Worm (Caenorhabditis elegans) whole organism, L4/young adult: ENCODE data around the gene mif-4.
"Not testable (repeated sequence)": the region's sequence is repeated elsewhere in the genome, so short reads cannot be mapped to it uniquely, and the experiment has no call there.

Experiments
- W03F9.2 ChIP-seq: fragments of 150-350 bp; optimal IDR thresholded peaks from 2 replicates; lab custom pipeline; 2014; ENCODE audit warnings: missing biosample characterization, missing genetic modification characterization
- dao-5 ChIP-seq: sonication (generic microtip); optimal IDR thresholded peaks from 2 replicates; lab custom pipeline; 2016; ENCODE audit warnings: missing genotype, missing genetic modification characterization, moderate library complexity, missing compliant biosample characterization
- him-1 ChIP-seq: sonication (generic microtip); optimal IDR thresholded peaks from 2 replicates; lab custom pipeline; 2016; ENCODE audit warnings: missing genotype, missing genetic modification reagents, missing genetic modification characterization, missing compliant biosample characterization

Gene mif-4

ce11 chrIV:6317357-6317756, 18.4 kb downstream of the mif-4 start, which contains the start of gene Y73B6BL.12:
Gene Y73B6BL.12, minus strand, starts transcription at chrIV:6317457.
- TF ChIP-seq dao-5 (tag; lab: Kevin White, UChicago); him-1 (tag; lab: Kevin White, UChicago); W03F9.2: not testable (repeated sequence)

- TF ChIP-seq dao-5 (tag; lab: Kevin White, UChicago) (no peak), him-1 (tag; lab: Kevin White, UChicago) (no peak), W03F9.2 (no peak)
Observed at ce11 chrIV:6307439-6307838, 28.4 kb downstream of the mif-4 start, which contains the start of gene csp-2. Gene csp-2, plus strand, starts transcription at chrIV:6307739.

ce11 chrIV:6303642-6304041, 32.2 kb downstream of the mif-4 start, which contains the start of gene srv-25:
Gene srv-25, minus strand, starts transcription at chrIV:6303742.
- no peak for TF ChIP-seq W03F9.2
- TF ChIP-seq him-1 (tag; lab: Kevin White, UChicago): no peak
- TF ChIP-seq dao-5 (tag; lab: Kevin White, UChicago): no peak

DNA sequence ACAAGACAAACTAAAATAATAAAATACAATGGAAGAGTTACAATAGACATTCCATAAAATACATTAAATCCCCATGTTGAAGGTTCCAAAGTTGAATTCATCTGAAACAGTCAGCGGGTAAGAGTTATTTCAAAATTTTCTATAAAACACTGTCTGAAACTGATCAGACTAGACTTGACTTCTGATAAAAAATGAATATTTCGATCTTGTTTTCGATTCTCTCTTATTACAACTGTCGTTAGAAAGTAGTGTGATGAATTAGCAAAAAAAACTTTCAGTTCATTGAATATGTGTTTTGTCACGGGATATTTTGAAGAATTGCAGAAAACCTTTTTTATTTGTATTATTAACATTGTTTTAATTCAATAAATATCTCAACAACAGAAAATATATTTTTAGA, 34.0 kb downstream of the mif-4 start, which contains the start of gene srv-26:
Gene srv-26 (minus strand): TSS at position 101 of the 400 bp plus-strand sequence.
- TF ChIP-seq dao-5 (tag; lab: Kevin White, UChicago) (no peak), W03F9.2 (no peak), him-1 (tag; lab: Kevin White, UChicago) (no peak)

- TF ChIP-seq him-1 (tag; lab: Kevin White, UChicago) (no peak), W03F9.2 (no peak), dao-5 (tag; lab: Kevin White, UChicago) (no peak)
Observed at ce11 chrIV:6299523-6299922, 36.3 kb downstream of the mif-4 start.

DNA sequence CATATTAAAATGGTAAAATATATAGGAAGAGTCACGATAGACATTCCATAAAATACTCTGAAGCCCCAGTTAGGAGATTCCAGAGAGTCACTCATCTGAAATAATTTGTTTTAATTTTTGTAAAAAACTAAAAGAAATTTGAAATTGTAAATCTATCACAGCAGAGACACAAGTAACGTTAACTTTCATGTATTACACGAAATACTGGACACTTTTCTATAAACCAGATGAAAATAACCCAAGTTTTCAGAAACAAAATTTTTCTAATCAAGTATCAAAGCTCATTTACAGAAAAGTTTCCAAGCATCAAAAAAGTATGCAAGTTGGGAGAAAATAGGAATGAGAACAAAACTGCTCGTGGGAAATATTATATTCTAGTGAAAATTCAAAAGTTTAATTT, 37.5 kb downstream of the mif-4 start, which contains the start of gene srv-27:
Gene srv-27 (minus strand): TSS at position 101 of the 400 bp plus-strand sequence.
- no peak for TF ChIP-seq him-1 (tag; lab: Kevin White, UChicago)
- no peak for TF ChIP-seq W03F9.2
- no peak for TF ChIP-seq dao-5 (tag; lab: Kevin White, UChicago)

DNA sequence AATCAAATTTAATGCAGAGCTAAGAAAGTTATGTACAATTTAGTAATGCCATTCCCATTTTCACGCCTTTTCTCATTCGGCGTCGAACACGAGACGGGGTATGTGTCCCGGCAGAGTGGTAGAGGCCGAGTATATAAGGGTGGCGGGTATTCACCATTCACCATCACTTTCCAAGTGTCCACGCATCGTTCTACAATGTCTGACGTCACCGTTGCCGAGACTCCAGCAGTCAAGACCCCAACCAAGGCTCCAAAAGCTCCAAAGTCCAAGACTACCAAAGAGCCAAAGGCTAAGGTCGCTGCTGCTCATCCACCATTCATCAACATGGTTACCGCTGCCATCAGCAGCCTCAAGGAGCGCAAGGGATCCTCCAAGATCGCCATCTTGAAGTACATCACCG, 41.7 kb downstream of the mif-4 start, which contains the start of gene hil-2:
Gene hil-2 (plus strand): TSS at position 160 of the 400 bp plus-strand sequence.
- TF ChIP-seq W03F9.2 (no peak), dao-5 (tag; lab: Kevin White, UChicago) (no peak), him-1 (tag; lab: Kevin White, UChicago) (no peak)

DNA sequence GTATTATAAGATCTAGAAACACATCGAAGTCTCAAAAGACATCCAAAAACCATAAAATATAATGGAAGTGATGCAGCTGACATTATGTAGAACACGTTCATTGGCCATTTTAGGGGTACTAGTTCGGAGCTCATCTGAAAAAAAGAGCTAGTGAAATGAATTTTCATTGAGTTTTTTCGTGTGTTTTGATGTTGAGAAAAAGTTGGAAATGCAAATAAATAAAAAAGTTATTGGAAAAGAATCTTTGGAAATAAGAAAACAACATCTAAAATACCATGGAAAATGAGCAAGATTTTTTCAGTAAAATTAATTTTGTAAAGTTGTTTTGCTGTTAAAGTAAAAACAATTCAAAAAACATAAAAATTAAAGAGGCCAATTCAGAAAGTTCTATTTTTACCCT, 45.1 kb downstream of the mif-4 start, which contains the start of gene srv-24:
Gene srv-24 (minus strand): TSS at position 101 of the 400 bp plus-strand sequence.
- TF ChIP-seq W03F9.2 (no peak), him-1 (tag; lab: Kevin White, UChicago) (no peak), dao-5 (tag; lab: Kevin White, UChicago) (no peak)
